Worm (Caenorhabditis elegans) whole organism, early embryonic: ENCODE results near the gene AH9.6.

Experiments used
- B0310.2 ChIP-seq: sonication (generic microtip); optimal IDR thresholded peaks from 2 replicates; lab custom pipeline; 2016; ENCODE audit warnings: mild to moderate bottlenecking, missing genetic modification characterization, missing compliant biosample characterization
- F13C5.2 ChIP-seq: sonication (generic microtip); optimal IDR thresholded peaks from 2 replicates; lab custom pipeline; 2017; ENCODE audit warnings: mild to moderate bottlenecking, missing genetic modification characterization, inconsistent platforms, missing compliant biosample characterization
- aly-1 ChIP-seq: sonication (generic microtip); optimal IDR thresholded peaks from 2 replicates; lab custom pipeline; 2016; ENCODE audit warnings: missing genetic modification characterization, missing compliant biosample characterization
- ama-1 ChIP-seq: fragments of 150-350 bp; optimal IDR thresholded peaks from 2 replicates; lab custom pipeline; 2014
- ceh-13 ChIP-seq: fragments of 200-800 bp; sonication (Bioruptor generic); optimal IDR thresholded peaks from 2 replicates; lab custom pipeline; 2018; ENCODE audit warnings: mild to moderate bottlenecking, missing genetic modification characterization, missing compliant biosample characterization
- ceh-36 ChIP-seq: sonication (generic microtip); optimal IDR thresholded peaks from 2 replicates; lab custom pipeline; 2016; ENCODE audit warnings: missing genetic modification characterization, inconsistent platforms, missing compliant biosample characterization
- ets-7 ChIP-seq: sonication (generic microtip); optimal IDR thresholded peaks from 2 replicates; lab custom pipeline; 2016; ENCODE audit warnings: missing genotype, missing genetic modification characterization, missing compliant biosample characterization
- flt-1 ChIP-seq: fragments of 200-800 bp; sonication (Bioruptor generic); IDR thresholded peaks from 2 replicates; pipeline ENCODE4 v1.3.6; 2022; ENCODE audit warnings: missing genetic modification characterization, missing compliant biosample characterization
- hmbx-1 ChIP-seq: sonication (generic microtip); optimal IDR thresholded peaks from 2 replicates; lab custom pipeline; 2016; ENCODE audit warnings: mild to moderate bottlenecking, missing genetic modification characterization, missing compliant biosample characterization
- hmg-4 ChIP-seq: fragments of 200-800 bp; sonication (Bioruptor generic); optimal IDR thresholded peaks from 2 replicates; lab custom pipeline; 2018; ENCODE audit warnings: mild to moderate bottlenecking, missing genetic modification characterization, missing compliant biosample characterization
- hnd-1 ChIP-seq: sonication (generic microtip); optimal IDR thresholded peaks from 2 replicates; lab custom pipeline; 2016; ENCODE audit warnings: missing genetic modification characterization, missing compliant biosample characterization
- pes-1 ChIP-seq: fragments of 200-800 bp; sonication (Bioruptor generic); IDR thresholded peaks from 2 replicates; pipeline ENCODE4 v1.3.6; 2022; ENCODE audit warnings: missing genetic modification reagents, missing genetic modification characterization, missing compliant biosample characterization
- scrt-1 ChIP-seq: fragments of 200-800 bp; sonication (Bioruptor generic); IDR thresholded peaks from 2 replicates; pipeline ENCODE4 v1.3.6; 2022; ENCODE audit warnings: missing genetic modification characterization, missing compliant biosample characterization
- sea-1 ChIP-seq: fragments of 200-800 bp; sonication (Bioruptor generic); conservative IDR thresholded peaks from 2 replicates; pipeline ENCODE4 v1.3.6; 2022; ENCODE audit warnings: missing genetic modification characterization, missing compliant biosample characterization
- tbx-11 ChIP-seq: fragments of 200-800 bp; sonication (Bioruptor generic); IDR thresholded peaks from 2 replicates; pipeline ENCODE4 v1.3.6; 2022; ENCODE audit warnings: missing genetic modification characterization, missing compliant biosample characterization
- tbx-37 ChIP-seq: fragments of 200-800 bp; sonication (Bioruptor generic); conservative IDR thresholded peaks from 2 replicates; pipeline ENCODE4 v1.3.6; 2022; ENCODE audit warnings: missing genetic modification reagents, missing genetic modification characterization, missing compliant biosample characterization
- tra-4 ChIP-seq: sonication (generic microtip); optimal IDR thresholded peaks from 2 replicates; lab custom pipeline; 2017; ENCODE audit warnings: missing genetic modification characterization, missing compliant biosample characterization

AH9.6 gene

DNA sequence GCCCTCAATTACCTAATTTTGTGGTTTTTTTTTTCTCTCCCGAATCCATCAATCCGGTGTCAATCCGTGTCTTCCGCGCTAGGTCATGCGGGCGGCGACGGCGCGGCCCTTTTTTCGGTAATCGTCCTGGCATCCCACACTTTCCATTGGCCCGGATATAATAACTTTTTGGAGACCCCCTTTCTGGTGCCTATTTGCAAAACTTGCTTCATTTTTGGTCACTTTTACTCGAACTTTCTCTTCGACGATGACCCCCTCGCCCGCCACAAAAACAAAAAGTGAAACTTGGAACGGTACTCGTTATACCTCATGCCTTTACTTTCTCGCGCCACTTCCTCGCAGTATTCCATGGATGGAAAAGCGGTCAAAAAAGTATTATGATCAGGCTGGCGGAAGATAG lies 53.5 kb downstream of the AH9.6 start:
- TF ChIP-seq ceh-13 (GFP tag; lab: Kevin White, UChicago) (no peak), aly-1 (no peak), ama-1 (no peak), tbx-37 (GFP tag; lab: Robert Waterston, UW) (no peak), scrt-1 (GFP tag; lab: Robert Waterston, UW) (no peak), ets-7 (no peak), flt-1 (GFP tag; lab: Robert Waterston, UW) (no peak), hmbx-1 (no peak), hmg-4 (GFP tag; lab: Kevin White, UChicago) (no peak), F13C5.2 (tag; lab: Kevin White, UChicago) (no peak), hnd-1 (tag; lab: Kevin White, UChicago) (no peak), tra-4 (tag; lab: Kevin White, UChicago) (no peak), pes-1 (GFP tag; lab: Robert Waterston, UW) (no peak)

DNA sequence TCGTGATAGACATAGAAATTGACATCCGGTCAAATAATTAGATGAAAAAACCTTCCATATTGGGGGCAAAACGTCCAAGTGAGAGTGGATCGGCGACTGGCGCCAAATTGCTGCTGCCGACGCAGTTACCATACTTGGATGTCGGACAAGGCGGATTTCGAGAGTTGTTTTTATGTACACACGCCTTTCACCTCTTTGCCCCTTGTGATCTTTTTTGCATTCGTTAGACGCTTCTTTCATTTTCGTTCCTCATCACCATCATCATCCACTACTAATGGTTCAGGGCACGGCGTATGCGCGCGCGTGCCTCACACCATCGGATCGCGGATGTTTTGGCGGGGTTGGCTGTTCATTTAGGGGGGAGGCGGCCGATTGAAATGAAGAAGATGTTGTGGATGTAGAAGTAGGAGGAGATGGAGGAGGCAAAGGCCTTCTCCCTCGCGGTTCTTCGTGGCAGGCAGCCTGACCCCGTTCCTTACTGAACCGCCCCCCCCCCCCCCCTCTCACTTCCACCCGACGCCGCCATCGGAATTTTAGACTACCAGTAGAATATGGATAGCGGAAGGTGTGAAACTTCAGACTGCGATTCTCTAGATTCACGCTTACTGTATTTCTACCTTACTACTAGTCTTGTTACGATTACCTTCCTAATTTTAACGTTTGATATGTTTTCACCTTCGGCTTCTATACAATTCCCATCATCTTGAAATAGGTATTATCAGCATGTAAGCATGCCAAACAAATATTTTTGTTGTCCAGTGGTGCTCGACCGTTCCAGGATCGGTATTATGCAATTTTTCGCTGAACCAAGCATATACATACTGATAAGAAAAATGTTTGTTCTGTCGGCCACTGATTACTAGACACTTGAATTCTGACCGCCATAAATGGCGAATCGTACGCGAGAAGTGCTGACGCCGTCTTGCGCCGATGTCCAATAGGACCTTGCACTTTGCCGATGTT lies 54.3 kb downstream of the AH9.6 start:
- TF ChIP-seq flt-1 (GFP tag; lab: Robert Waterston, UW) (no peak), tbx-37 (GFP tag; lab: Robert Waterston, UW) (no peak), hmbx-1 (no peak), pes-1 (GFP tag; lab: Robert Waterston, UW) (no peak), scrt-1 (GFP tag; lab: Robert Waterston, UW) (no peak), hnd-1 (tag; lab: Kevin White, UChicago) (no peak), tra-4 (tag; lab: Kevin White, UChicago) (no peak), sea-1 (GFP tag; lab: Robert Waterston, UW) (no peak), F13C5.2 (tag; lab: Kevin White, UChicago) (no peak), B0310.2 (tag; lab: Kevin White, UChicago) (no peak), tbx-11 (GFP tag; lab: Robert Waterston, UW) (no peak), aly-1 (no peak), ceh-13 (GFP tag; lab: Kevin White, UChicago) (no peak), ama-1 (no peak), ets-7 (no peak), hmg-4 (GFP tag; lab: Kevin White, UChicago) (no peak), ceh-36 (tag; lab: Kevin White, UChicago) (no peak)
